Fruit fly (Drosophila melanogaster): Measurements from ENCODE around the gene CG9536.

Gene CG9536

DNA sequence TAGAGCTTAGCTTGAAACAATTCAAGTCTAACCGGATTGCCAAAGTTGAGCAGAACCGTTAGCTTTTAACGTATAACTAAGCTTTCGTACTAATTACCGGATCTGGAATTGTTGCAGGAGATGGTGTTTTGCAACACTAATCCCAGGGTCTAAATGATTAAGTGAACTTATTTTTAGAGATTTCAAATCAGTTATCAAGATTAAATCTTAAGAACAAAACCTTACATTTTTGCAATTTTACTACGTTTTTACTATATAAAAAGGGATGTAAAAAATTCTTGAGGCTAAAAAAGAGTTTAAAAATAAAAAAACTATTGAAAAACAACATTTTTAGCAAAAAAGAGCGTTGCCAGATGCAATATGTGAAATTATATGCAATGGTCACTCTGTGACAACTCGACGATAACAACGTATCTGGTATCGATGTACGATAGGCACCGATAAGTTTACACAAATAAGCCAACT is 11.9 kb upstream of the CG9536 start, which contains the start of the genes KFase and epsilonCOP (continued):
- TF ChIP-seq psq (GFP tag; optimal IDR thresholded peaks at IDR 0.05) = no peak
- TF ChIP-seq her (GFP tag; optimal IDR thresholded peaks at IDR 0.05) = peak; percentile 38
- TF ChIP-seq Sox102F (GFP tag; optimal IDR thresholded peaks at IDR 0.05) = peak; percentile 43
- TF ChIP-seq shn (GFP tag; optimal IDR thresholded peaks at IDR 0.05) = peak; percentile 34
- TF ChIP-seq CG1529 (GFP tag; optimal IDR thresholded peaks at IDR 0.05) = no peak
- peak; percentile 85 for TF ChIP-seq Dref (GFP tag; IDR thresholded peaks at IDR 0.05)
- TF ChIP-seq Awh (GFP tag; IDR thresholded peaks at IDR 0.05) = no peak
- TF ChIP-seq esg (GFP tag; conservative IDR thresholded peaks at IDR 0.05) = no peak
- no peak for TF ChIP-seq dan (GFP tag; IDR thresholded peaks at IDR 0.05)
- TF ChIP-seq pho (GFP tag; optimal IDR thresholded peaks at IDR 0.05) = peak; percentile 54
- no peak for TF ChIP-seq Neu2 (GFP tag; optimal IDR thresholded peaks at IDR 0.05; ENCODE audit: borderline replicate concordance)
- peak; percentile 63 for TF ChIP-seq CG12104 (GFP tag; optimal IDR thresholded peaks at IDR 0.05)
- peak; percentile 95 for TF ChIP-seq CG7745 (tag; optimal IDR thresholded peaks at IDR 0.05)
- no peak for TF ChIP-seq mld (GFP tag; IDR thresholded peaks at IDR 0.05; ENCODE audit: partially characterized antibody)
- no peak for TF ChIP-seq sisA (GFP tag; IDR thresholded peaks at IDR 0.05)
- no peak for TF ChIP-seq cwo (GFP tag; optimal IDR thresholded peaks at IDR 0.05)
- no peak for TF ChIP-seq ash1 (GFP tag; optimal IDR thresholded peaks at IDR 0.05)
- 0 out of 2 replicates have a peak, but pooled peaks have one; percentile 21 for TF ChIP-seq ap (GFP tag; IDR thresholded peaks at IDR 0.05)
- TF ChIP-seq CG11695 (GFP tag; IDR thresholded peaks at IDR 0.05) = no peak
- TF ChIP-seq CG4707 (GFP tag; optimal IDR thresholded peaks at IDR 0.05) = no peak
- TF ChIP-seq CG8478 (optimal IDR thresholded peaks at IDR 0.05) = no peak
- TF ChIP-seq kah (GFP tag; optimal IDR thresholded peaks at IDR 0.05) = no peak
- TF ChIP-seq Dbx (GFP tag; IDR thresholded peaks at IDR 0.05) = 0 out of 3 replicates have a peak, but pooled peaks have one; percentile 12
- no peak for TF ChIP-seq Mrtf (GFP tag; IDR thresholded peaks at IDR 0.05)
- peak; percentile 22 for TF ChIP-seq nerfin-1 (tag; optimal IDR thresholded peaks at IDR 0.05)
- TF ChIP-seq croc (GFP tag; conservative IDR thresholded peaks at IDR 0.05) = no peak
- TF ChIP-seq NFAT (GFP tag; IDR thresholded peaks at IDR 0.05) = no peak
- no peak for TF ChIP-seq hkb (optimal IDR thresholded peaks at IDR 0.05)
- TF ChIP-seq hkb (GFP tag; IDR thresholded peaks at IDR 0.05) = peak; percentile 70
- TF ChIP-seq unpg (GFP tag; optimal IDR thresholded peaks at IDR 0.05) = peak; percentile 37
- peak; percentile 36 for TF ChIP-seq BtbVII (GFP tag; optimal IDR thresholded peaks at IDR 0.05)
- TF ChIP-seq oc (tag; optimal IDR thresholded peaks at IDR 0.05) = peak; percentile 3
- TF ChIP-seq vvl (GFP tag; IDR thresholded peaks at IDR 0.05) = peak; percentile 67
- no peak for TF ChIP-seq ara (GFP tag; IDR thresholded peaks at IDR 0.05)
- no peak for TF ChIP-seq lov (optimal IDR thresholded peaks at IDR 0.05)
- TF ChIP-seq lov (GFP tag; IDR thresholded peaks at IDR 0.05) = no peak
- TF ChIP-seq CG10543 (GFP tag; optimal IDR thresholded peaks at IDR 0.05) = peak; percentile 59
- peak; percentile 91 for TF ChIP-seq CG13287 (GFP tag; IDR thresholded peaks at IDR 0.05; ENCODE audit: partially characterized antibody)
- TF ChIP-seq CG6813 (GFP tag; optimal IDR thresholded peaks at IDR 0.05) = no peak
- peak; percentile 80 for TF ChIP-seq ssp (GFP tag; IDR thresholded peaks at IDR 0.05)
- TF ChIP-seq pita (GFP tag; optimal IDR thresholded peaks at IDR 0.05) = no peak
- TF ChIP-seq gsb-n (tag; optimal IDR thresholded peaks at IDR 0.05) = peak; percentile 58
- no peak for TF ChIP-seq Dip2 (GFP tag; IDR thresholded peaks at IDR 0.05)
- peak; percentile 65 for TF ChIP-seq CG18262 (tag; optimal IDR thresholded peaks at IDR 0.05)
- TF ChIP-seq CG4617 (GFP tag; optimal IDR thresholded peaks at IDR 0.05; ENCODE audit: borderline replicate concordance) = peak; percentile 42
- peak; percentile 4 for TF ChIP-seq Elba2 (GFP tag; optimal IDR thresholded peaks at IDR 0.05)
- TF ChIP-seq bcd (GFP tag; optimal IDR thresholded peaks at IDR 0.05) = peak; percentile 59
- TF ChIP-seq CG11560 (tag; IDR thresholded peaks at IDR 0.05) = no peak
- TF ChIP-seq ham (GFP tag; IDR thresholded peaks at IDR 0.05) = no peak
- TF ChIP-seq Optix (GFP tag; IDR thresholded peaks at IDR 0.05) = no peak
- no peak for TF ChIP-seq CG2129 (GFP tag; IDR thresholded peaks at IDR 0.05; ENCODE audit: partially characterized antibody)
- TF ChIP-seq fu2 (GFP tag; optimal IDR thresholded peaks at IDR 0.05) = peak; percentile 38
